Fruit fly (Drosophila melanogaster): ENCODE measurements around the gene CG3225.

CG3225 gene

DNA sequence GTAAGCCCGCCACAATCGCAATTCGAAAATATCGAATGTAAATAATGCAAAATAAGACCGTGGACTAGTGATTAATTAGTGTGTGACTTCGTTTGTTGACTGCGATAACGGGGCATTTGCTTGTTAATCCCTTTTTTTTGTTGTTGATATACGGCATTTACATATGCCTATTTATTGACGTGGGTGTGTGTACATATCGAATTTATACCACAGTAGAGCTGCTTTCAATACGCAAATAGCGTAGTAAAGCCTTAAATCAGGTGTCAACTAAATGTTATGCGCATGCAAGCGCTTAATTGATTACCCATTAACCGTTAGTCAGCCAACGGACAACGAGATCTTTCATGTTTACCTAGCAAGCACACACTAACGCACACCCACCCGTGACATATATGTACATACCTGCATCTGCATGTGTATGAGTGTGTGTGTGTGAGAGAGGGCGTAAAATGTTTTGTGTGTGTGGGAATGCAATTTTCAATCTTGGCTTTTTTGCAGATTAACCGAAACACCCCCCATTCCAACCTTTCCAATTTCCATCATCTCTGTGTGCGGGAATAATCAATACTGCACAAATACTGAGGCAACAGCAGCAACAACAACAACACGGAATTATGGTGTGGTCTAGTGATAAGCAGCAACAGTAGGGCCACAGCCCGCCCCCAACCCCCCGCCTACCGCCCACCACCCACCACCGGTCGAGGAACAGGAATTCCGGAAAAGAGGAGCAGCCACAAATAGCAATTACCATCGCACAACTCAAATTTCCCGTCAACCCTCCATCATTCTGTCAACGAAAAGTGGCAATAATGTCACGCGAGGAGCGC, 20.7 kb upstream of the CG3225 start (continued):
- TF ChIP-seq CG10543 (GFP tag; optimal IDR thresholded peaks at IDR 0.05) (peak; percentile 32), Gsc (GFP tag; IDR thresholded peaks at IDR 0.05) (no peak), usp (GFP tag; optimal IDR thresholded peaks at IDR 0.05) (no peak), bbx (GFP tag; IDR thresholded peaks at IDR 0.05; ENCODE audit: partially characterized antibody) (no peak), CG34422 (GFP tag; IDR thresholded peaks at IDR 0.05) (no peak), CG15601 (tag; optimal IDR thresholded peaks at IDR 0.05) (peak; percentile 79), Blimp-1 (GFP tag; optimal IDR thresholded peaks at IDR 0.05) (no peak), CG2875 (GFP tag; optimal IDR thresholded peaks at IDR 0.05) (peak; percentile 68), Eip74EF (GFP tag; optimal IDR thresholded peaks at IDR 0.05) (peak in 1 of 2 experiments; percentile 16), vnd (GFP tag; IDR thresholded peaks at IDR 0.05; ENCODE audit: partially characterized antibody) (no peak), CG17912 (GFP tag; optimal IDR thresholded peaks at IDR 0.05) (peak; percentile 15), unpg (GFP tag; optimal IDR thresholded peaks at IDR 0.05) (peak; percentile 25), ci (GFP tag; IDR thresholded peaks at IDR 0.05) (peak; percentile 58; the same call in 2 of the 3 replicates), Hr78 (GFP tag; optimal IDR thresholded peaks at IDR 0.05) (no peak), pnt (GFP tag; optimal IDR thresholded peaks at IDR 0.05) (no peak), ac (GFP tag; optimal IDR thresholded peaks at IDR 0.05) (peak; percentile 33), pum (GFP tag; optimal IDR thresholded peaks at IDR 0.05) (no peak), Usf (GFP tag; optimal IDR thresholded peaks at IDR 0.05) (no peak), dysf (GFP tag; IDR thresholded peaks at IDR 0.05) (no peak), tin (GFP tag; optimal IDR thresholded peaks at IDR 0.05) (no peak), HLHmδ (GFP tag; optimal IDR thresholded peaks at IDR 0.05) (no peak), dm (GFP tag; optimal IDR thresholded peaks at IDR 0.05) (no peak), CG17359 (tag; optimal IDR thresholded peaks at IDR 0.05) (peak; percentile 85), CG1602 (GFP tag; optimal IDR thresholded peaks at IDR 0.05) (no peak), CG4360 (GFP tag; IDR thresholded peaks at IDR 0.05) (peak; percentile 69), CG18476 (GFP tag; optimal IDR thresholded peaks at IDR 0.05) (no peak), Lim3 (GFP tag; IDR thresholded peaks at IDR 0.05) (no peak), CG14860 (GFP tag; IDR thresholded peaks at IDR 0.05; ENCODE audit: partially characterized antibody) (no peak), insv (GFP tag; optimal IDR thresholded peaks at IDR 0.05) (peak in 1 of 2 experiments; percentile 7), CG6854 (GFP tag; optimal IDR thresholded peaks at IDR 0.05) (no peak), vfl (GFP tag; optimal IDR thresholded peaks at IDR 0.05) (no peak), CG2116 (GFP tag; optimal IDR thresholded peaks at IDR 0.05) (no peak), zfh1 (GFP tag; IDR thresholded peaks at IDR 0.05) (no peak), schlank (tag; optimal IDR thresholded peaks at IDR 0.05) (no peak), abd-A (tag; optimal IDR thresholded peaks at IDR 0.05) (no peak), scrt (GFP tag; optimal IDR thresholded peaks at IDR 0.05) (no peak), cad (GFP tag; optimal IDR thresholded peaks at IDR 0.05) (no peak), CG13424 (tag; optimal IDR thresholded peaks at IDR 0.05) (peak; percentile 23), Mes4 (GFP tag; optimal IDR thresholded peaks at IDR 0.05) (peak; percentile 13), h (optimal IDR thresholded peaks at IDR 0.05) (no peak), CG18599 (GFP tag; optimal IDR thresholded peaks at IDR 0.05) (no peak), Dref (GFP tag; IDR thresholded peaks at IDR 0.05) (no peak), zf30C (GFP tag; optimal IDR thresholded peaks at IDR 0.05) (no peak), CG32532 (GFP tag; IDR thresholded peaks at IDR 0.05) (no peak), jing (GFP tag; optimal IDR thresholded peaks at IDR 0.05) (no peak), Dip3 (GFP tag; optimal IDR thresholded peaks at IDR 0.05) (no peak), gsb (GFP tag; IDR thresholded peaks at IDR 0.05) (no peak), dmrt99B (tag; optimal IDR thresholded peaks at IDR 0.05) (no peak), CG7372 (GFP tag; IDR thresholded peaks at IDR 0.05) (no peak)

Data from whole organism, embryonic.